Worm (Caenorhabditis elegans): ENCODE measurements around the gene fbxa-12.

The fbxa-12 gene

DNA sequence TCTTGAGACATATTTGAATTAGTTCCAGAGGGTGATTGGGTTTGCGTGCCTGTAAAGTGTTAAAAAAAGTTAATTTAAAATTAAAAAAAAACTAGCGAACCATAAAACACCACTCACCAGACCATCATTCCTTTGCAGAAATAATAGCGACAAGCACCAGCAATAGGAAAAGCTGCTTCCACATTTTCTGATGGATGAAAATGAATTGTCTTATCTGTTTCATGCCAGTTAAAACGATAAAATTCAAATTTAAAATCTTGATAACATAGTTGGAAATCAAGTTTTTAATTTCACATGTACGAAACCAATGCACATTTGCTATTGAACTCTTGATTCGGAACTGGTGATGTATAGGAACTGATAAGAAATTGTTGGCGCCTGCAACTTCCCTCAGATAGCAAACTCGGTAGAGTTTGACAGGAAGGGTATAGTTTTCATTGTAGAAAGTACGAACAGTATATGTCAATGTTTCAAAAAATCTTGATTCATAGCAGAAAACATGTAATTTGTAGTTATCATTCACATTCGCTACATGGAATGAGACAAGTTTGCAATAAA is 20.2 kb downstream of the fbxa-12 start, which contains the start of gene C39B5.10:
C39B5.10 (minus strand) TSS at position 51 of the 558 bp plus-strand sequence.
- TF ChIP-seq snpc-1.2 (GFP tag; IDR thresholded peaks at IDR 0.05) (no peak), pqm-1 (tag; optimal IDR thresholded peaks at IDR 0.05) (peak; percentile 89), nhr-28 (tag; optimal IDR thresholded peaks at IDR 0.05) (peak; percentile 39), arid-1 (GFP tag; conservative IDR thresholded peaks at IDR 0.05) (no peak), dmd-6 (GFP tag; IDR thresholded peaks at IDR 0.05) (peak; percentile 55), dpl-1 (GFP tag; optimal IDR thresholded peaks at IDR 0.05) (no peak), snpc-4 (tag; optimal IDR thresholded peaks at IDR 0.05) (no peak), unc-62 (GFP tag; optimal IDR thresholded peaks at IDR 0.05 in 1 of 2) (peak in 1 of 2 experiments; percentile 66), unc-62 (tag; optimal IDR thresholded peaks at IDR 0.05) (no peak), mep-1 (tag; optimal IDR thresholded peaks at IDR 0.05) (no peak), spr-3 (GFP tag; optimal IDR thresholded peaks at IDR 0.05) (no peak), Y48G9A.11 (GFP tag; IDR thresholded peaks at IDR 0.05) (no peak), mxl-3 (GFP tag; optimal IDR thresholded peaks at IDR 0.05) (peak; percentile 2), F26F4.8 (GFP tag; conservative IDR thresholded peaks at IDR 0.05) (no peak), lin-13 (GFP tag; optimal IDR thresholded peaks at IDR 0.05) (no peak)

DNA sequence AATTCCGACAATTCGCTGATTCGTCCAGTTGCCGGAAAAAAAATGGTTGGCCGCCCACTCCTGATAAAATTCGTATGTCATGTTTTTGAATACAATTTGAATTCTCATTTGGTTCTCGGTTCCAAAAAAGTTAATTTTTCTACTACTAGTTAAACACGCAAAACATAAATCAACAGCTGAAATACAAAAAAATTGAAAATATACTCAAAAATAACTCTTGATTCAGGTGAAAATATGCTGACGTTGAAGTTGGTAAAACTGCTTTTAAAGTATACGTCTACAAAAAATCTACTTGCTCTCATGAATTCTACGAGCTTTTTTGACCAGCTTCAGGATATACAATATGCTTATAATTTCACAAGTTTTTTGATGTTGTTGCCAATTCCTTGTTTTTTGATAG is 21.0 kb downstream of the fbxa-12 start, which contains the start of gene srz-56:
srz-56 (plus strand) TSS at position 301 of the 400 bp plus-strand sequence.
- TF ChIP-seq lin-1 (GFP tag; IDR thresholded peaks at IDR 0.05) (no peak), pqm-1 (tag; optimal IDR thresholded peaks at IDR 0.05) (no peak), F37D6.2 (tag; optimal IDR thresholded peaks at IDR 0.05) (no peak), fkh-10 (GFP tag; optimal IDR thresholded peaks at IDR 0.05) (no peak), nhr-102 (tag; optimal IDR thresholded peaks at IDR 0.05) (no peak), lin-39 (tag; optimal IDR thresholded peaks at IDR 0.05) (no peak), jun-1 (tag; optimal IDR thresholded peaks at IDR 0.05) (no peak), sdz-12 (GFP tag; optimal IDR thresholded peaks at IDR 0.05) (no peak), dmd-6 (GFP tag; IDR thresholded peaks at IDR 0.05) (no peak), T20F7.1 (GFP tag; optimal IDR thresholded peaks at IDR 0.05) (no peak), mxl-3 (GFP tag; optimal IDR thresholded peaks at IDR 0.05) (no peak)

DNA sequence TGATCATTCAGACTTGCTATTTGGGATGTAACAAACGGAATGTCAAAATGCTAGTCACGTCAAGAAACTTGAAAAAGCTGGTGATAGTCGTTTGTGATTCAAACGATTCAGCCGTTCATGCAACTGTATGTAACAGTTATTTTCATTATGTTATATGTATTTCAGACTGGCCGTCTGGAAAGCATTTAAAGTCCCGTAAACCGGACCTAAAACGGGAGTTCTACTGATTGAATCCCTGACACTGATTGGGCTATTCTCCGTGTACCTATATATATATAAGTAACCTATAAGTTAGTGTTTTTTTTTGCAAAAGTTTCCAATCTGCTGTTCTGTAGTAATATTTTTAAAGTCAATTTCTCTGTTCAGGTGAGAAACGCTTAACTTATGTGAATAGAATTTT is 24.1 kb downstream of the fbxa-12 start:
- TF ChIP-seq spr-3 (GFP tag; optimal IDR thresholded peaks at IDR 0.05) = no peak
- TF ChIP-seq aha-1 (tag) = peak; percentile 94

DNA sequence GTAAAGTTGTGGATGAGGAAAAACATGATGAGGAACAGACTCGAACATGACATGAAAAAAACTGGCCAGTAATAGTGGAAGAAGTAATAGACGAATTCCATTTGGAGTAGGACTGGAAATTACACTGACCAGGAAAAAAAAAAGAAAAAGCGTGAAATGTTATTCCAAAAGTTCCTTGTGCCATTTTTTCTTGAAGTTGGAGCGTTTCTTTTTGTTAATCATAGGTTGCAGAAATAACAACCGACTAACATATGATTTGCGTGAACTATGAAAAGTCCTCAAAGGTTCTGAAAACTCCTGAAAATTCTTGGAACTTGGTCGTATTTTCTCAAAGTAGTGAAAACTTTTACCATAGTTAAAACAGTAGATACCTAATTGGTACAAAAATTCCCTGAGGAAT is 26.2 kb downstream of the fbxa-12 start, which contains the start of gene srd-67:
srd-67 (minus strand) TSS at position 101 of the 400 bp plus-strand sequence.
- TF ChIP-seq aha-1 (tag) (peak; percentile 14), nhr-48 (tag; optimal IDR thresholded peaks at IDR 0.05) (no peak)

- TF ChIP-seq mxl-2 (GFP tag; conservative IDR thresholded peaks at IDR 0.05) = no peak
These were observed 31.8 kb downstream of the fbxa-12 start, which contains the start of gene fbxa-7 for ce11 chrIII:2251348-2251747. Gene fbxa-7 (minus strand): TSS chrIII:2251448.

- TF ChIP-seq daf-16 (GFP tag; optimal IDR thresholded peaks at IDR 0.05) (no peak), daf-16 (tag; optimal IDR thresholded peaks at IDR 0.05) (peak; percentile 84), nhr-28 (tag; optimal IDR thresholded peaks at IDR 0.05) (peak; percentile 64), nhr-76 (tag; optimal IDR thresholded peaks at IDR 0.05) (no peak), nhr-41 (GFP tag; IDR thresholded peaks at IDR 0.05) (no peak), pqm-1 (tag; optimal IDR thresholded peaks at IDR 0.05) (peak; percentile 83)
These were observed 33.6 kb downstream of the fbxa-12 start, which contains the start of gene fbxa-73 for ce11 chrIII:2253027-2253499. Gene fbxa-73 (plus strand): TSS chrIII:2253449.

All from whole organism, L4 larva.